Worm (Caenorhabditis elegans): Measurements from ENCODE around the gene dld-1.

The dld-1 gene

ce11 chrIV:14464065-14464567 is at the start of gene dld-1:
Gene dld-1 (plus strand): TSS chrIV:14464517.
- peak; percentile 97 for TF ChIP-seq ztf-4 (tag; optimal IDR thresholded peaks at IDR 0.05)
- peak; percentile 93 for TF ChIP-seq ceh-82 (tag; optimal IDR thresholded peaks at IDR 0.05)
- peak; percentile 95 for TF ChIP-seq zag-1 (tag; optimal IDR thresholded peaks at IDR 0.05)
- peak; percentile 14 for TF ChIP-seq lin-39 (tag; optimal IDR thresholded peaks at IDR 0.05)
- TF ChIP-seq mdl-1 (tag; optimal IDR thresholded peaks at IDR 0.05), result peak; percentile 48 to 73
- peak; percentile 97 for TF ChIP-seq mab-5 (tag; optimal IDR thresholded peaks at IDR 0.05)
- peak; percentile 72 for TF ChIP-seq blmp-1 (tag; optimal IDR thresholded peaks at IDR 0.05; ENCODE audit: insufficient read depth)
- no peak for TF ChIP-seq elt-3 (tag; optimal IDR thresholded peaks at IDR 0.05)
- TF ChIP-seq lin-11 (tag; optimal IDR thresholded peaks at IDR 0.05), result peak; percentile 98
- TF ChIP-seq snpc-4 (tag; optimal IDR thresholded peaks at IDR 0.05), result peak; percentile 92
- peak; percentile 100 for TF ChIP-seq gmeb-1 (tag; optimal IDR thresholded peaks at IDR 0.05)
- no peak for TF ChIP-seq nhr-11 (tag; optimal IDR thresholded peaks at IDR 0.05)
- TF ChIP-seq aly-2 (tag; optimal IDR thresholded peaks at IDR 0.05), result no peak
- TF ChIP-seq nhr-25 (tag; optimal IDR thresholded peaks at IDR 0.05), result peak; percentile 96
- peak; percentile 95 for TF ChIP-seq sma-3 (GFP tag; optimal IDR thresholded peaks at IDR 0.05)
- peak; percentile 97 for TF ChIP-seq egl-27 (tag; optimal IDR thresholded peaks at IDR 0.05)
- TF ChIP-seq nhr-6 (tag; optimal IDR thresholded peaks at IDR 0.05), result peak; percentile 94
- TF ChIP-seq ceh-16 (tag; optimal IDR thresholded peaks at IDR 0.05), result peak; percentile 79
- no peak for TF ChIP-seq ztf-1 (GFP tag; conservative IDR thresholded peaks at IDR 0.05)
- peak; percentile 88 for TF ChIP-seq nhr-237 (tag; optimal IDR thresholded peaks at IDR 0.05)
- peak; percentile 21 for TF ChIP-seq unc-62 (GFP tag; optimal IDR thresholded peaks at IDR 0.05)
- TF ChIP-seq ama-1 (optimal IDR thresholded peaks at IDR 0.05), result peak; percentile 88
- peak; percentile 75 for TF ChIP-seq nhr-77 (tag; optimal IDR thresholded peaks at IDR 0.05)
- no peak for TF ChIP-seq nhr-23 (tag; optimal IDR thresholded peaks at IDR 0.05)
- peak; percentile 84 for TF ChIP-seq ZK546.5 (tag; optimal IDR thresholded peaks at IDR 0.05)
- TF ChIP-seq crh-2 (tag; optimal IDR thresholded peaks at IDR 0.05), result peak; percentile 99
- TF ChIP-seq elt-1 (tag; optimal IDR thresholded peaks at IDR 0.05), result no peak
- peak; percentile 96 for TF ChIP-seq nhr-21 (tag; optimal IDR thresholded peaks at IDR 0.05)
- TF ChIP-seq unc-55 (GFP tag; optimal IDR thresholded peaks at IDR 0.05), result peak; percentile 100
- no peak for TF ChIP-seq ztf-11 (tag; optimal IDR thresholded peaks at IDR 0.05)
- TF ChIP-seq F13H6.1 (tag; optimal IDR thresholded peaks at IDR 0.05), result peak; percentile 93
- TF ChIP-seq nhr-12 (tag; optimal IDR thresholded peaks at IDR 0.05), result peak; percentile 7
- no peak for TF ChIP-seq mbf-1 (tag; optimal IDR thresholded peaks at IDR 0.05)
- no peak for TF ChIP-seq unc-39 (tag; optimal IDR thresholded peaks at IDR 0.05)
- peak; percentile 15 for TF ChIP-seq nhr-10 (tag; optimal IDR thresholded peaks at IDR 0.05)
- TF ChIP-seq alr-1 (tag; optimal IDR thresholded peaks at IDR 0.05), result no peak
- TF ChIP-seq C34F6.9 (tag; optimal IDR thresholded peaks at IDR 0.05), result peak; percentile 98
- peak; percentile 98 for TF ChIP-seq R02D3.7 (tag; optimal IDR thresholded peaks at IDR 0.05)
- TF ChIP-seq lin-13 (GFP tag; optimal IDR thresholded peaks at IDR 0.05), result peak; percentile 98
- peak; percentile 100 for TF ChIP-seq nhr-129 (tag; optimal IDR thresholded peaks at IDR 0.05)
- peak; percentile 46 for TF ChIP-seq Y55F3AM.14 (GFP tag; optimal IDR thresholded peaks at IDR 0.05)
- TF ChIP-seq fos-1 (tag; optimal IDR thresholded peaks at IDR 0.05), result peak; percentile 90
- TF ChIP-seq peb-1 (tag; optimal IDR thresholded peaks at IDR 0.05), result no peak
- peak; percentile 92 to 98 for TF ChIP-seq lsy-2 (tag; optimal IDR thresholded peaks at IDR 0.05)
- peak; percentile 32 for TF ChIP-seq dmd-4 (tag; optimal IDR thresholded peaks at IDR 0.05)
- peak; percentile 63 for TF ChIP-seq skn-1 (tag; optimal IDR thresholded peaks at IDR 0.05)
- TF ChIP-seq sem-4 (tag; optimal IDR thresholded peaks at IDR 0.05), result peak; percentile 95
- peak; percentile 96 for TF ChIP-seq sma-9 (GFP tag; optimal IDR thresholded peaks at IDR 0.05)
- no peak for TF ChIP-seq sma-9 (tag; optimal IDR thresholded peaks at IDR 0.05)

Measured in whole organism, L2 larva.